Fruit fly (Drosophila melanogaster): Measurements from ENCODE around the gene CG32750.

The CG32750 gene

DNA sequence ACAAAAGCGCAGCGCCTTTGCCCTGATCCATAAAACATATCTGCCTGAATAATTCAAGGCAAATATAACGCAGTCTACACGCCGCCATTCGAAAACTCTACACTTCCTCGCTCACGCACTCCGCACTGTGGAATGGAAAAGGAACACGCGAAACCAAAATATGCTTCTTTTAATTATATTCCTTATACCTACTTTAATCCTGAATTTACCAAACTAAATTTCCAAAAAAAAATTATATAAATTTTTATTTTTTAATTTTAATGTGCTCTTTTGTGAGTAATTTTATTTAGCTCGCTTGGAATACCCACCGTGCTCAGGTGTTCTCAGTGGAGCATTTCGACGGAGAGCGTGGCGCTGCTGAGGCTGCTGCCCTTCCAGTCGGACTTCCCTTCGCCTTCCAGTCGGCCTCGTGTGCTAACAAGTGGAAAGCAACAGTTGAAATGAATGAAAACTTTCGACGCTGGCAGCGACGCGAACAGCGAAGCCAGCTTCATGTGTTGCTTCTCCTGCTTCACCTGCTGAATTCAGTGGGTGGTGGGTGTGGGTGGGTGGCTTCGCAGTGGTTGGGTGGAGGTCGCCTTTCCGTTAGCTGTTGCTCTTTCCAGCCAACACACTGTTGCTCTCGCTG, 2.9 kb downstream of the CG32750 start (continued):
- TF ChIP-seq Asciz (GFP tag; optimal IDR thresholded peaks at IDR 0.05) (peak; percentile 74), CG6254 (GFP tag; optimal IDR thresholded peaks at IDR 0.05) (peak; percentile 31), CG13424 (tag; optimal IDR thresholded peaks at IDR 0.05) (peak; percentile 86), crol (GFP tag; IDR thresholded peaks at IDR 0.05) (no peak), D19B (GFP tag; optimal IDR thresholded peaks at IDR 0.05) (peak; percentile 57), Fer2 (tag; optimal IDR thresholded peaks at IDR 0.05) (peak; percentile 68), esg (GFP tag; conservative IDR thresholded peaks at IDR 0.05) (peak; percentile 88), CG34224 (GFP tag; IDR thresholded peaks at IDR 0.05; ENCODE audit: partially characterized antibody) (no peak), pnt (GFP tag; optimal IDR thresholded peaks at IDR 0.05) (no peak), CG7987 (GFP tag; optimal IDR thresholded peaks at IDR 0.05) (peak; percentile 9), bab2 (GFP tag; optimal IDR thresholded peaks at IDR 0.05) (peak; percentile 30), sd (tag; optimal IDR thresholded peaks at IDR 0.05) (peak; percentile 56), mam (GFP tag; optimal IDR thresholded peaks at IDR 0.05) (peak; percentile 9), CG14965 (GFP tag; optimal IDR thresholded peaks at IDR 0.05; ENCODE audit: borderline replicate concordance) (no peak), CG6765 (GFP tag; optimal IDR thresholded peaks at IDR 0.05) (peak; percentile 45), CG16863 (GFP tag; optimal IDR thresholded peaks at IDR 0.05) (no peak), Atf6 (GFP tag; IDR thresholded peaks at IDR 0.05) (peak; percentile 91), Bteb2 (GFP tag; optimal IDR thresholded peaks at IDR 0.05) (peak; percentile 28), phol (tag; optimal IDR thresholded peaks at IDR 0.05) (peak; percentile 72), CG1647 (GFP tag; optimal IDR thresholded peaks at IDR 0.05) (no peak), Sry-β (GFP tag; optimal IDR thresholded peaks at IDR 0.05) (no peak), otp (GFP tag; IDR thresholded peaks at IDR 0.05) (peak; percentile 73; the same call in 1 of the 3 replicates), CG14050 (GFP tag; IDR thresholded peaks at IDR 0.05) (peak; percentile 80), Dref (GFP tag; IDR thresholded peaks at IDR 0.05) (no peak), dan (GFP tag; IDR thresholded peaks at IDR 0.05) (no peak), ash1 (GFP tag; optimal IDR thresholded peaks at IDR 0.05) (no peak), twi (tag; optimal IDR thresholded peaks at IDR 0.05) (no peak), HmgZ (tag; optimal IDR thresholded peaks at IDR 0.05) (peak; percentile 50), ken (GFP tag; IDR thresholded peaks at IDR 0.05) (peak; percentile 81), nau (GFP tag; optimal IDR thresholded peaks at IDR 0.05) (peak; percentile 7), crp (GFP tag; optimal IDR thresholded peaks at IDR 0.05) (peak in 1 of 2 experiments; percentile 29), sqz (GFP tag; optimal IDR thresholded peaks at IDR 0.05) (peak; percentile 1), CG1024 (GFP tag; IDR thresholded peaks at IDR 0.05) (peak; percentile 67; the same call in 1 of the 2 replicates), H2.0 (GFP tag; IDR thresholded peaks at IDR 0.05) (peak; percentile 84), ci (GFP tag; IDR thresholded peaks at IDR 0.05) (peak; percentile 90), CG14014 (GFP tag; IDR thresholded peaks at IDR 0.05) (peak; percentile 93), fd64A (GFP tag; optimal IDR thresholded peaks at IDR 0.05) (no peak), Meics (GFP tag; optimal IDR thresholded peaks at IDR 0.05) (peak; percentile 87), CG12299 (tag; optimal IDR thresholded peaks at IDR 0.05) (peak; percentile 83), ewg (GFP tag; optimal IDR thresholded peaks at IDR 0.05) (peak; percentile 70), CG7928 (GFP tag; optimal IDR thresholded peaks at IDR 0.05) (peak; percentile 21), CG18619 (GFP tag; optimal IDR thresholded peaks at IDR 0.05) (peak; percentile 78), seq (GFP tag; IDR thresholded peaks at IDR 0.05) (peak; percentile 83), CG17385 (GFP tag; optimal IDR thresholded peaks at IDR 0.05) (peak; percentile 75), exex (tag; optimal IDR thresholded peaks at IDR 0.05) (peak; percentile 39), CG12942 (GFP tag; optimal IDR thresholded peaks at IDR 0.05) (peak; percentile 46), CG11560 (tag; IDR thresholded peaks at IDR 0.05) (peak; percentile 60), CG4360 (GFP tag; IDR thresholded peaks at IDR 0.05) (0 out of 2 replicates have a peak, but pooled peaks have one; percentile 27), hkb (optimal IDR thresholded peaks at IDR 0.05) (no peak), hkb (GFP tag; IDR thresholded peaks at IDR 0.05) (peak; percentile 92)
